Worm (Caenorhabditis elegans): Measurements from ENCODE around the gene str-151.

ce11 chrV:16610791-16611385 is 34.9 kb downstream of the str-151 start, which contains the start of gene srw-54:
- TF ChIP-seq egl-27 (tag; optimal IDR thresholded peaks at IDR 0.05) (no peak), aha-1 (tag) (no peak), dpl-1 (GFP tag; optimal IDR thresholded peaks at IDR 0.05) (no peak), snpc-4 (tag; optimal IDR thresholded peaks at IDR 0.05) (no peak), nhr-6 (tag; optimal IDR thresholded peaks at IDR 0.05) (no peak), ztf-11 (tag; optimal IDR thresholded peaks at IDR 0.05) (no peak)

All from whole organism, L4 larva.